Fruit fly (Drosophila melanogaster) whole organism, embryonic: ENCODE data around the gene CG2712.

Source experiments
- Adf1 ChIP-seq: fragments of 200-800 bp; sonication (Bioruptor generic); IDR thresholded peaks from 2 replicates; pipeline ENCODE4 v1.3.6; 2022; ENCODE audit warnings: missing biosample characterization, missing genetic modification characterization
- BEAF-32 ChIP-seq: fragments of 200-800 bp; sonication (Bioruptor generic); optimal IDR thresholded peaks from 3 replicates; lab custom pipeline; 2017; ENCODE audit warnings: missing biosample characterization, missing genetic modification characterization, mild to moderate bottlenecking, moderate library complexity, missing genetic modification reagents
- CG10147 ChIP-seq: fragments of 200-800 bp; sonication (Bioruptor generic); optimal IDR thresholded peaks from 2 replicates; lab custom pipeline; 2019; ENCODE audit warnings: missing biosample characterization, mild to moderate bottlenecking, missing genetic modification characterization, moderate library complexity
- CG10979 ChIP-seq: fragments of 200-800 bp; sonication (Bioruptor generic); optimal IDR thresholded peaks from 2 replicates; lab custom pipeline; 2018; ENCODE audit warnings: missing biosample characterization, mild to moderate bottlenecking, missing genetic modification characterization, moderate library complexity
- CG11085 ChIP-seq: fragments of 200-800 bp; sonication (Bioruptor generic); IDR thresholded peaks from 2 replicates; pipeline ENCODE4 v1.3.6; 2022; ENCODE audit warnings: missing biosample characterization, missing genetic modification characterization
- CG11247 ChIP-seq: fragments of 200-800 bp; sonication (Bioruptor generic); IDR thresholded peaks from 2 replicates; pipeline ENCODE4 v1.3.6; 2022; ENCODE audit warnings: missing biosample characterization, missing genetic modification characterization
- CG12744 ChIP-seq: fragments of 200-800 bp; sonication (Bioruptor generic); optimal IDR thresholded peaks from 2 replicates; lab custom pipeline; 2016; ENCODE audit warnings: missing biosample characterization, missing genetic modification characterization
- CG14860 ChIP-seq: fragments of 200-800 bp; sonication (Bioruptor generic); IDR thresholded peaks from 3 replicates; pipeline ENCODE4 v1.3.6; 2022; ENCODE audit warnings: missing biosample characterization, missing genetic modification characterization; ENCODE audit not compliant: partially characterized antibody
- CG15073 ChIP-seq: fragments of 200-800 bp; sonication (Bioruptor generic); optimal IDR thresholded peaks from 2 replicates; lab custom pipeline; 2016; ENCODE audit warnings: missing biosample characterization, missing genetic modification characterization
- CG1603 ChIP-seq: fragments of 200-800 bp; sonication (Bioruptor generic); optimal IDR thresholded peaks from 2 replicates; lab custom pipeline; 2019; ENCODE audit warnings: missing biosample characterization, mild to moderate bottlenecking, missing genetic modification characterization, moderate library complexity
- CG16815 ChIP-seq: fragments of 200-800 bp; sonication (Bioruptor generic); optimal IDR thresholded peaks from 3 replicates; lab custom pipeline; 2017; ENCODE audit warnings: missing biosample characterization, mild to moderate bottlenecking, missing genetic modification characterization
- CG18764 ChIP-seq: fragments of 200-800 bp; sonication (Bioruptor generic); optimal IDR thresholded peaks from 3 replicates; lab custom pipeline; 2016; ENCODE audit warnings: missing biosample characterization, missing genetic modification characterization
- CG2116 ChIP-seq: fragments of 200-800 bp; sonication (Bioruptor generic); optimal IDR thresholded peaks from 3 replicates; lab custom pipeline; 2018; ENCODE audit warnings: missing biosample characterization, mild to moderate bottlenecking, missing genetic modification characterization
- CG32532 ChIP-seq: fragments of 200-800 bp; sonication (Bioruptor generic); IDR thresholded peaks from 2 replicates; pipeline ENCODE4 v1.3.6; 2022; ENCODE audit warnings: missing biosample characterization, missing genetic modification characterization
- CG42726 ChIP-seq: fragments of 200-800 bp; sonication (Bioruptor generic); IDR thresholded peaks from 2 replicates; pipeline ENCODE4 v1.3.6; 2022; ENCODE audit warnings: missing biosample characterization, missing genetic modification characterization; ENCODE audit not compliant: partially characterized antibody
- CG4617 ChIP-seq: fragments of 200-800 bp; sonication (Bioruptor generic); optimal IDR thresholded peaks from 3 replicates; lab custom pipeline; 2016; ENCODE audit warnings: missing biosample characterization, missing genetic modification characterization, borderline replicate concordance
- CG4820 ChIP-seq: fragments of 200-800 bp; sonication (Bioruptor generic); optimal IDR thresholded peaks from 3 replicates; lab custom pipeline; 2016; ENCODE audit warnings: missing biosample characterization, missing genetic modification characterization
- CG7786 ChIP-seq: fragments of 200-800 bp; sonication (Bioruptor generic); optimal IDR thresholded peaks from 2 replicates; lab custom pipeline; 2016; ENCODE audit warnings: missing biosample characterization, missing genetic modification characterization
- CG7963 ChIP-seq: fragments of 200-800 bp; sonication (Bioruptor generic); IDR thresholded peaks from 3 replicates; pipeline ENCODE4 v1.3.6; 2022; ENCODE audit warnings: missing biosample characterization, missing genetic modification characterization; ENCODE audit not compliant: partially characterized antibody
- CG8290 ChIP-seq, 3 experiments: fragments of 200-800 bp; sonication (Bioruptor generic); optimal IDR thresholded peaks; 2 replicates each; lab custom pipeline; 2016 to 2019; ENCODE audit warnings: missing biosample characterization in 3 of 3, missing genetic modification characterization in 3 of 3, mild to moderate bottlenecking in 2 of 3, moderate library complexity in 1 of 3
- CG8478 ChIP-seq: fragments of >200 bp; optimal IDR thresholded peaks from 2 replicates; lab custom pipeline; 2018
- CG9609 ChIP-seq: fragments of 200-800 bp; sonication (Bioruptor generic); optimal IDR thresholded peaks from 3 replicates; lab custom pipeline; 2016; ENCODE audit warnings: missing biosample characterization, missing genetic modification characterization
- CG9797 ChIP-seq: fragments of 200-800 bp; sonication (Bioruptor generic); optimal IDR thresholded peaks from 3 replicates; lab custom pipeline; 2018; ENCODE audit warnings: missing biosample characterization, mild to moderate bottlenecking, missing genetic modification characterization
- CG9932 ChIP-seq: fragments of 200-800 bp; sonication (Bioruptor generic); IDR thresholded peaks from 2 replicates; pipeline ENCODE4 v1.3.6; 2022; ENCODE audit warnings: missing biosample characterization, missing genetic modification characterization
- CTCF ChIP-seq: fragments of 200-800 bp; sonication (Bioruptor generic); optimal IDR thresholded peaks from 2 replicates; lab custom pipeline; 2017; ENCODE audit warnings: missing biosample characterization, mild to moderate bottlenecking, missing genetic modification characterization, moderate library complexity
- Dip3 ChIP-seq: fragments of 200-800 bp; sonication (Bioruptor generic); optimal IDR thresholded peaks from 3 replicates; lab custom pipeline; 2016; ENCODE audit warnings: missing biosample characterization, missing genetic modification characterization
- Doc3 ChIP-seq: fragments of 200-800 bp; sonication (Bioruptor generic); IDR thresholded peaks from 3 replicates; pipeline ENCODE4 v1.3.6; 2022; ENCODE audit warnings: missing biosample characterization, missing genetic modification characterization; ENCODE audit not compliant: partially characterized antibody
- Dp ChIP-seq: fragments of 200-800 bp; sonication (Bioruptor generic); optimal IDR thresholded peaks from 2 replicates; lab custom pipeline; 2018; ENCODE audit warnings: missing biosample characterization, mild to moderate bottlenecking, missing genetic modification characterization, moderate library complexity
- Fer3 ChIP-seq: fragments of 200-800 bp; sonication (Bioruptor generic); optimal IDR thresholded peaks from 2 replicates; lab custom pipeline; 2018; ENCODE audit warnings: missing biosample characterization, mild to moderate bottlenecking, missing genetic modification characterization, moderate library complexity
- Med ChIP-seq: fragments of 200-800 bp; sonication (Bioruptor generic); peaks from one replicate; lab custom pipeline; 2016; ENCODE audit warnings: missing biosample characterization, missing genetic modification characterization, mild to moderate bottlenecking, inconsistent platforms, moderate library complexity
- Opbp ChIP-seq: fragments of 200-800 bp; sonication (Bioruptor generic); IDR thresholded peaks from 3 replicates; pipeline ENCODE4 v1.3.6; 2022; ENCODE audit warnings: missing biosample characterization, missing genetic modification characterization; ENCODE audit not compliant: partially characterized antibody
- Ravus ChIP-seq: fragments of 200-800 bp; sonication (Bioruptor generic); IDR thresholded peaks from 2 replicates; pipeline ENCODE4 v1.3.6; 2022; ENCODE audit warnings: missing biosample characterization, missing genetic modification characterization
- Sry-δ ChIP-seq: fragments of 200-800 bp; sonication (Bioruptor generic); optimal IDR thresholded peaks from 2 replicates; lab custom pipeline; 2016; ENCODE audit warnings: missing biosample characterization, missing genetic modification characterization
- ara ChIP-seq: fragments of 200-800 bp; sonication (Bioruptor generic); IDR thresholded peaks from 2 replicates; pipeline ENCODE4 v1.3.6; 2022; ENCODE audit warnings: missing biosample characterization, missing genetic modification characterization
- ato ChIP-seq: fragments of 200-800 bp; sonication (Bioruptor generic); IDR thresholded peaks from 2 replicates; pipeline ENCODE4 v1.3.6; 2022; ENCODE audit warnings: missing biosample characterization, missing genetic modification characterization; ENCODE audit not compliant: partially characterized antibody
- bbx ChIP-seq: fragments of 200-800 bp; sonication (Bioruptor generic); IDR thresholded peaks from 2 replicates; pipeline ENCODE4 v1.3.6; 2022; ENCODE audit warnings: missing biosample characterization, missing genetic modification characterization; ENCODE audit not compliant: partially characterized antibody
- bigmax ChIP-seq: fragments of 200-800 bp; sonication (Bioruptor generic); optimal IDR thresholded peaks from 2 replicates; lab custom pipeline; 2018; ENCODE audit warnings: missing biosample characterization, mild to moderate bottlenecking, missing genetic modification characterization
- da ChIP-seq: fragments of 200-800 bp; sonication (Bioruptor generic); optimal IDR thresholded peaks from 2 replicates; lab custom pipeline; 2016; ENCODE audit warnings: missing biosample characterization, missing genetic modification characterization
- disco-r ChIP-seq: fragments of 200-800 bp; sonication (Bioruptor generic); optimal IDR thresholded peaks from 2 replicates; lab custom pipeline; 2016; ENCODE audit warnings: missing biosample characterization, missing genetic modification characterization
- dm ChIP-seq: fragments of 200-800 bp; sonication (Bioruptor generic); optimal IDR thresholded peaks from 3 replicates; lab custom pipeline; 2016; ENCODE audit warnings: missing biosample characterization, missing genetic modification characterization
- ken ChIP-seq: fragments of 200-800 bp; sonication (Bioruptor generic); IDR thresholded peaks from 3 replicates; pipeline ENCODE4 v1.3.6; 2022; ENCODE audit warnings: missing biosample characterization, missing genetic modification characterization
- peb ChIP-seq: fragments of 200-800 bp; sonication (Bioruptor generic); IDR thresholded peaks from 2 replicates; pipeline ENCODE4 v1.3.6; 2022; ENCODE audit warnings: missing biosample characterization, missing genetic modification characterization
- phol ChIP-seq: fragments of 200-800 bp; sonication (Bioruptor generic); optimal IDR thresholded peaks from 3 replicates; lab custom pipeline; 2018; ENCODE audit warnings: missing biosample characterization, mild to moderate bottlenecking, missing genetic modification characterization, moderate library complexity
- prd ChIP-seq, 3 experiments: fragments of >200 bp in 2 of 3; fragments of 200-800 bp in 1 of 3; sonication (Bioruptor generic) in 1 of 3; optimal IDR thresholded peaks in 2 of 3; IDR thresholded peaks in 1 of 3; 2 replicates in 2 of 3; 3 replicates in 1 of 3; pipeline versions ENCODE4 v1.3.6 to Lab custom; 2017 to 2022; ENCODE audit warnings: missing biosample characterization in 1 of 3, missing genetic modification characterization in 1 of 3
- sr ChIP-seq: fragments of 200-800 bp; sonication (Bioruptor generic); IDR thresholded peaks from 3 replicates; pipeline ENCODE4 v1.3.6; 2022; ENCODE audit warnings: missing biosample characterization, missing genetic modification characterization
- stwl ChIP-seq: fragments of 200-800 bp; sonication (Bioruptor generic); optimal IDR thresholded peaks from 3 replicates; lab custom pipeline; 2018; ENCODE audit warnings: missing biosample characterization, mild to moderate bottlenecking, missing genetic modification characterization, moderate library complexity
- twi ChIP-seq: fragments of 200-800 bp; optimal IDR thresholded peaks from 2 replicates; lab custom pipeline; 2019; ENCODE audit warnings: missing biosample characterization, mild to moderate bottlenecking, missing genetic modification characterization, moderate library complexity
- unpg ChIP-seq: fragments of 200-800 bp; sonication (Bioruptor generic); optimal IDR thresholded peaks from 3 replicates; lab custom pipeline; 2018; ENCODE audit warnings: missing biosample characterization, mild to moderate bottlenecking, missing genetic modification characterization, moderate library complexity
- usp ChIP-seq: fragments of >200 bp; optimal IDR thresholded peaks from 2 replicates; lab custom pipeline; 2017; ENCODE audit warnings: missing biosample characterization, missing genetic modification characterization
- zfh1 ChIP-seq: fragments of 200-800 bp; sonication (Bioruptor generic); IDR thresholded peaks from 3 replicates; pipeline ENCODE4 v1.3.6; 2022; ENCODE audit warnings: missing biosample characterization, missing genetic modification characterization

The CG2712 gene

DNA sequence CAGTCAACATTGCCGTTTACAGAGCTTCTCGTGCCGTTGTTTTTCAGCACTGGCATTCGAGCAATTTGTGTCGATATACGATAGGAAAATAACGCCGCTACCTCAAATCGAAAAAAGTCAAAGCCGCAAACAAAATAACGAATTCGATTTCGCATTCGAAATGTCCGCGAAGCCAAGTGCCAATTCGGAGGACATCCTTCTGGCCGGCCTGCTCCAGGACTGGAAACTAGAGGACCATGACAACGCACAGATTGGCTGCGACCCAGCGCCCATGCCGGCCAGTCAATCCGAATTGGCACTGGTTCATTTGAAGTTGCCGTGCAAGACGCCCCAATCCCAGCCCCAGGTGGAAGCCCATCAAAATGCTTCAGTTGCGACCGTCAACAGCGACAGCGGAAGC lies 17.5 kb upstream of the CG2712 start (continued):
- TF ChIP-seq CG11247 (GFP tag; lab: Robert Waterston, UW) (no peak), disco-r (GFP tag; lab: Kevin White, UChicago) (no peak), ken (GFP tag; lab: Robert Waterston, UW) (no peak), Ravus (no peak), CG11085 (GFP tag; lab: Robert Waterston, UW) (no peak), prd (optimal IDR thresholded peaks at IDR 0.05; lab: Kevin White, UChicago) (no peak), prd (GFP tag; IDR thresholded peaks at IDR 0.05; lab: Robert Waterston, UW) (no peak), peb (GFP tag; lab: Robert Waterston, UW) (no peak), Adf1 (GFP tag; lab: Robert Waterston, UW) (no peak), CTCF (no peak), CG8478 (lab: Kevin White, UChicago) (no peak), CG7786 (GFP tag; lab: Kevin White, UChicago) (peak; percentile 32), Fer3 (no peak), CG1603 (tag; lab: Kevin White, UChicago) (peak; percentile 2), CG42726 (GFP tag; lab: Robert Waterston, UW) (peak; percentile 37; the same call in 1 of the 2 replicates), CG9932 (GFP tag; lab: Robert Waterston, UW) (0 out of 2 replicates have a peak, but pooled peaks have one; percentile 7), twi (tag; lab: Kevin White, UChicago) (no peak), CG4617 (GFP tag; lab: Kevin White, UChicago) (no peak), BEAF-32 (peak; percentile 48), Med (peak; percentile 46), usp (GFP tag; lab: Kevin White, UChicago) (no peak), Opbp (GFP tag; lab: Robert Waterston, UW) (peak; percentile 28; the same call in 1 of the 3 replicates), Dp (peak; percentile 71), Sry-δ (GFP tag; lab: Kevin White, UChicago) (peak; percentile 36), CG4820 (GFP tag; lab: Kevin White, UChicago) (no peak), CG16815 (GFP tag; lab: Kevin White, UChicago) (no peak), da (GFP tag; lab: Kevin White, UChicago) (no peak), CG15073 (GFP tag; lab: Kevin White, UChicago) (no peak), dm (GFP tag; lab: Kevin White, UChicago) (peak; percentile 24), zfh1 (GFP tag; lab: Robert Waterston, UW) (no peak), CG10147 (GFP tag; lab: Kevin White, UChicago) (no peak), CG2116 (peak; percentile 48), CG8290 (GFP tag; optimal IDR thresholded peaks at IDR 0.05; lab: Kevin White, UChicago) (no peak), CG8290 (tag; optimal IDR thresholded peaks at IDR 0.05; lab: Kevin White, UChicago) (no peak), CG10979 (tag; lab: Kevin White, UChicago) (no peak), bigmax (GFP tag; lab: Kevin White, UChicago) (no peak), Doc3 (GFP tag; lab: Robert Waterston, UW) (0 out of 3 replicates have a peak, but pooled peaks have one; percentile 36), CG14860 (GFP tag; lab: Robert Waterston, UW) (peak; percentile 31; the same call in 1 of the 3 replicates), stwl (tag; lab: Kevin White, UChicago) (peak; percentile 24), unpg (no peak), CG9609 (no peak), phol (tag; lab: Kevin White, UChicago) (peak; percentile 31), CG7963 (0 out of 3 replicates have a peak, but pooled peaks have one; percentile 5), CG18764 (GFP tag; lab: Kevin White, UChicago) (peak; percentile 87), CG32532 (no peak), CG12744 (GFP tag; lab: Kevin White, UChicago) (no peak), Dip3 (GFP tag; lab: Kevin White, UChicago) (no peak), ato (GFP tag; lab: Robert Waterston, UW) (no peak), sr (GFP tag; lab: Robert Waterston, UW) (no peak), ara (0 out of 2 replicates have a peak, but pooled peaks have one; percentile 26), bbx (no peak), CG9797 (GFP tag; lab: Kevin White, UChicago) (no peak)
